Worm (Caenorhabditis elegans): ENCODE data around the gene ubl-1.
A peak's percentile ranks its signal among the peaks of the same experiment; 100 is the strongest.

Gene ubl-1

ce11 chrIII:3067909-3068455 is at the start of gene ubl-1:
ubl-1 (plus strand) TSS chrIII:3068310.
- no peak for TF ChIP-seq ctbp-1 (GFP tag; IDR thresholded peaks at IDR 0.05)
- peak; percentile 23; the same call in 1 of the 2 replicates for TF ChIP-seq pha-4 (GFP tag; IDR thresholded peaks at IDR 0.05)
- peak; percentile 90 for TF ChIP-seq pha-4 (tag; optimal IDR thresholded peaks at IDR 0.05)
- TF ChIP-seq mxl-2 (GFP tag; conservative IDR thresholded peaks at IDR 0.05) = no peak
- TF ChIP-seq zip-2 (tag; optimal IDR thresholded peaks at IDR 0.05) = peak; percentile 19
- TF ChIP-seq unc-39 (tag; optimal IDR thresholded peaks at IDR 0.05) = no peak
- no peak for TF ChIP-seq php-3 (GFP tag; IDR thresholded peaks at IDR 0.05)
- no peak for TF ChIP-seq ZK337.2 (GFP tag; IDR thresholded peaks at IDR 0.05)
- no peak for TF ChIP-seq madf-9 (GFP tag; conservative IDR thresholded peaks at IDR 0.05)
- no peak for TF ChIP-seq egl-27 (tag; optimal IDR thresholded peaks at IDR 0.05)
- peak; percentile 69 for TF ChIP-seq nhr-28 (tag; optimal IDR thresholded peaks at IDR 0.05)
- no peak for TF ChIP-seq sdz-12 (GFP tag; optimal IDR thresholded peaks at IDR 0.05)
- no peak for TF ChIP-seq mdt-29 (GFP tag; IDR thresholded peaks at IDR 0.05)
- peak; percentile 88 for TF ChIP-seq nhr-11 (tag; optimal IDR thresholded peaks at IDR 0.05)
- TF ChIP-seq zip-11 (GFP tag; IDR thresholded peaks at IDR 0.05) = no peak
- no peak for TF ChIP-seq daf-19 (GFP tag; conservative IDR thresholded peaks at IDR 0.05)
- no peak for TF ChIP-seq daf-12 (tag; optimal IDR thresholded peaks at IDR 0.05)
- TF ChIP-seq lin-38 (GFP tag; IDR thresholded peaks at IDR 0.05) = peak; percentile 98
- no peak for TF ChIP-seq Y75B8A.6 (GFP tag; IDR thresholded peaks at IDR 0.05)
- TF ChIP-seq saeg-2 (GFP tag; IDR thresholded peaks at IDR 0.05) = no peak
- peak; percentile 73 for TF ChIP-seq hlh-11 (tag; optimal IDR thresholded peaks at IDR 0.05)
- TF ChIP-seq tra-1 (GFP tag; IDR thresholded peaks at IDR 0.05) = no peak
- TF ChIP-seq ztf-11 (tag; optimal IDR thresholded peaks at IDR 0.05) = no peak
- no peak for TF ChIP-seq nhr-10 (tag; optimal IDR thresholded peaks at IDR 0.05)
- TF ChIP-seq ceh-32 (tag; optimal IDR thresholded peaks at IDR 0.05; ENCODE audit: poor library complexity) = no peak
- TF ChIP-seq dmd-6 (GFP tag; IDR thresholded peaks at IDR 0.05) = peak; percentile 48
- peak; percentile 39 for TF ChIP-seq mxl-3 (GFP tag; optimal IDR thresholded peaks at IDR 0.05)
- TF ChIP-seq lin-13 (GFP tag; optimal IDR thresholded peaks at IDR 0.05) = peak; percentile 90
- no peak for TF ChIP-seq ceh-44 (GFP tag; IDR thresholded peaks at IDR 0.05)
- TF ChIP-seq ztf-7 (tag; optimal IDR thresholded peaks at IDR 0.05) = peak; percentile 38
- TF ChIP-seq ZK546.5 (tag; optimal IDR thresholded peaks at IDR 0.05) = peak; percentile 85 to 94
- peak; percentile 72 for TF ChIP-seq rbr-2 (tag; optimal IDR thresholded peaks at IDR 0.05)
- TF ChIP-seq attf-4 (tag; optimal IDR thresholded peaks at IDR 0.05) = no peak
- peak; percentile 23 for TF ChIP-seq zag-1 (tag; optimal IDR thresholded peaks at IDR 0.05)
- no peak for TF ChIP-seq lin-1 (GFP tag; IDR thresholded peaks at IDR 0.05)
- peak; percentile 90 for TF ChIP-seq dve-1 (tag; optimal IDR thresholded peaks at IDR 0.05; ENCODE audit: insufficient read depth)
- peak; percentile 61; the same call in 1 of the 2 replicates for TF ChIP-seq Y48G9A.11 (GFP tag; IDR thresholded peaks at IDR 0.05)
- TF ChIP-seq zfp-3 (GFP tag; conservative IDR thresholded peaks at IDR 0.05) = no peak
- TF ChIP-seq mes-2 (tag; optimal IDR thresholded peaks at IDR 0.05; ENCODE audit: poor library complexity, severe bottlenecking) = peak; percentile 93
- TF ChIP-seq F37D6.2 (tag; optimal IDR thresholded peaks at IDR 0.05) = no peak
- TF ChIP-seq ceh-62 (tag; optimal IDR thresholded peaks at IDR 0.05) = no peak
- TF ChIP-seq F10B5.3 (tag; optimal IDR thresholded peaks at IDR 0.05) = no peak
- no peak for TF ChIP-seq dmd-8 (GFP tag; IDR thresholded peaks at IDR 0.05)
- TF ChIP-seq dpl-1 (GFP tag; optimal IDR thresholded peaks at IDR 0.05) = peak; percentile 84
- TF ChIP-seq ama-1 (optimal IDR thresholded peaks at IDR 0.05) = peak; percentile 31
- TF ChIP-seq Y105C5A.15 (GFP tag; IDR thresholded peaks at IDR 0.05) = no peak
- TF ChIP-seq fkh-10 (GFP tag; optimal IDR thresholded peaks at IDR 0.05) = peak; percentile 90
- peak; percentile 54 for TF ChIP-seq duxl-1 (tag; optimal IDR thresholded peaks at IDR 0.05; ENCODE audit: poor library complexity)
- no peak; the same call in 1 of the 2 replicates for TF ChIP-seq vab-7 (GFP tag; IDR thresholded peaks at IDR 0.05)
- TF ChIP-seq mep-1 (tag; optimal IDR thresholded peaks at IDR 0.05) = peak; percentile 94
- TF ChIP-seq F44E2.7 (GFP tag; IDR thresholded peaks at IDR 0.05) = no peak
- no peak for TF ChIP-seq ceh-82 (tag; optimal IDR thresholded peaks at IDR 0.05)

Data from whole organism, L4 larva.